Fruit fly (Drosophila melanogaster): ENCODE data around the gene Sbp2.

The Sbp2 gene

dm6 chr3L:8303912-8304311 lies at the start of gene Sbp2, which contains the start of gene CG7194:
Sbp2 (plus strand) TSS chr3L:8304157.
CG7194 (minus strand) TSS chr3L:8304059.
- no peak for TF ChIP-seq noc (tag; optimal IDR thresholded peaks at IDR 0.05)

- TF ChIP-seq noc (tag; optimal IDR thresholded peaks at IDR 0.05), result peak; percentile 43
Observed at dm6 chr3L:8284651-8285050, 19.3 kb upstream of the Sbp2 start.

- TF ChIP-seq noc (tag; optimal IDR thresholded peaks at IDR 0.05), result no peak
Observed at dm6 chr3L:8285291-8285690, 18.7 kb upstream of the Sbp2 start.

DNA sequence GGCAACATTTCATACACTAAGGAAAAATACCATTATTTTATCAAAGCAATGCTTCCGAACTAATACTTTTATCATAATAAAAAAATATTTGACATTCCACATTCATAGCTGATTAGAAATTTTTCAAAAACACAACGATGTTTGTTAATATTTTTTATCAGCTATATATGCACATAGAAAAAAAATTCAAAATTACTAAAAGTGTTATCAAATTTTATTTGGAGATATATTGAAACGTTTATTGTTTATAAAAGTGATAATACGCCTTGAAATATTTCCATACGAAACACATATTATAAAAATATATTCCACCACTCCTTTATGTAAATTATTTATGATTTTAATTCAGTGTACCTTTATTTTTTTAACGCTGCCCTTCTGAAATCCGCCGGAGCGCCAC lies 18.2 kb upstream of the Sbp2 start:
- no peak for TF ChIP-seq noc (tag; optimal IDR thresholded peaks at IDR 0.05)

- TF ChIP-seq noc (tag; optimal IDR thresholded peaks at IDR 0.05), result no peak
Observed at dm6 chr3L:8286397-8286796, 17.6 kb upstream of the Sbp2 start.

dm6 chr3L:8288396-8288795 lies 15.6 kb upstream of the Sbp2 start:
- TF ChIP-seq noc (tag; optimal IDR thresholded peaks at IDR 0.05), result no peak

DNA sequence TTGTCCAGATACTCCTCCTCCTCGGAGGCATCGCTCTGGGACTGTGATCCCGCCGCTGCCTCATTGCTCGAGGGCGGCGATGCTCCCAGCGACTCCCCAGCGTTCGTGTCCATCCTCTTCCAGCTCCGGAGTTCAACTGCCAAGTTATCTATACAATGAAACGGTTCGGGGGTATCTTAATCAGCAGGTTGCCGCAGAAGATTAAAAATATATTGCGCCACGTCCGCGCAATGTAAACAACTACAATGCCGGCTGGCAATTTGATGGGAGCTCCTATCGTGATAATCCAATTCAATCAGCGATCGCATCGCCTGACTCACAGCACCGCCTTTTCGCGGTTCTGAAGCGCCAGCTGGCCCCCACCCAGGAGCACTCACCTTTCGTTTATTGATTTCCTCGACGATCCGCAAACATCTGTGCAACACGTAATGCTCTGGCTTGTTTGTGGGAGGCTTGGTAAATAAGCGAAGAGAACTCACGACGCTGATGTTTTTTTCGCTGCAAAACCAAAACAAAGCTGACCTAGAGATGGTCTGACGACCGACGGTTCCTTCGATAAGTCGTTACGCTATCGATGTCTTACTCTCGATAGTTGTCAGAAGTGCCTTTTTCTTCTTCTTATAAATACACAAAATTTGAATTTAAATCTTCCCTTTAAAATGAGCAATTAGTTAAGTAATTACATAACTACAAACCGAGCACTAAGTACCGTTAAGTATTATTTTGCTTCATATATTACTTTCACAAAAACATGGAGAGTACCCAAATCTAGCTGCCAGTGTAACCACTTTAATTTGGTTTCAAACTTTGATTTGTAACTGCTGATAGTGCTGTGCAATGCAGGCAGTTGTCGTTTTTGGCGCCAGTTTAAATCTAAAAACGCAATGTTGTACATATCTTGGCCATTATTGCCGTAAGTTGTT lies 14.4 kb upstream of the Sbp2 start, which contains the start of gene cert:
Gene cert, minus strand, starts transcription at position 535 of the 923 bp plus-strand sequence.
- peak; percentile 33 for TF ChIP-seq noc (tag; optimal IDR thresholded peaks at IDR 0.05)

DNA sequence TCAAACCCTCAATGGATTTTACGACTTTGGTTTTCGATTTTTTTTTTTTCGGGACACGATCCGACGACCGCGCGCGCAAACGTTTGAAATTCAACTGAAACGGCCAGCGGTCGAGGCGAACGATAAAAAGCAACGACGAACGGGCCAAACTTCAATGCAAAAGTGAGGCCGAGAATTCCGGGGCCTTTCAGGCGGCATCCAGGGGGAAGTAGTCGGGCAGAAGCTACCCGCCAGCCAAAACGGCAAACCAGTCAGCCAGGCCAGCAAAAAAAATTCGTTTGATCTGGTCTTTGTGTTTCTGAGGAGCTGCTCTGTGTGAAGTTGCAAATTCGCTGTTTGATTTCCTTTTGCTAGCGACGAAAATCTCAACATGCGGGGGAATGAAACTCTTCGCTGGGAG lies 8.7 kb upstream of the Sbp2 start, which contains the start of gene CG7201:
Gene CG7201, minus strand, starts transcription at position 101 of the 400 bp plus-strand sequence.
- no peak for TF ChIP-seq noc (tag; optimal IDR thresholded peaks at IDR 0.05)

DNA sequence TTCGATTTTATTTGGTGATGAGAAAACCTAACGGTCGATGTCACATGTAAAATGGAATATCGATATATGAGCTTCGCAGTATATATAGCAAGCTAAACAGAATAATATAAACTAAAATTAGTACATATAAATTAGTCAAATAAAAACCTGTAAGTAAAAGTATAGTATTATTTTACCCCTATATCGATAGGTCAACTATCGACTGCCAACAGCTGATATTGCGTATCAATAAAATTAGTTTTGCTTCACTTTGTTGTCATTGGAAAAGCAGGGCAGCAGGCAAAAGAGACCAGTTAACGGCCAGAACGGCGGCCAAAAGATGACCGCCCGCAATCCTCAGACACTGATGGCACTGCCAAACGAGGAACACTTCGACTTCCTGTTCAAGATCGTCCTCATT lies 7.0 kb upstream of the Sbp2 start, which contains the start of gene Rab19:
Gene Rab19, plus strand, starts transcription at position 78 of the 400 bp plus-strand sequence.
- TF ChIP-seq noc (tag; optimal IDR thresholded peaks at IDR 0.05), result no peak

- TF ChIP-seq noc (tag; optimal IDR thresholded peaks at IDR 0.05), result peak; percentile 12
Observed at dm6 chr3L:8297488-8297887, 6.5 kb upstream of the Sbp2 start.

DNA sequence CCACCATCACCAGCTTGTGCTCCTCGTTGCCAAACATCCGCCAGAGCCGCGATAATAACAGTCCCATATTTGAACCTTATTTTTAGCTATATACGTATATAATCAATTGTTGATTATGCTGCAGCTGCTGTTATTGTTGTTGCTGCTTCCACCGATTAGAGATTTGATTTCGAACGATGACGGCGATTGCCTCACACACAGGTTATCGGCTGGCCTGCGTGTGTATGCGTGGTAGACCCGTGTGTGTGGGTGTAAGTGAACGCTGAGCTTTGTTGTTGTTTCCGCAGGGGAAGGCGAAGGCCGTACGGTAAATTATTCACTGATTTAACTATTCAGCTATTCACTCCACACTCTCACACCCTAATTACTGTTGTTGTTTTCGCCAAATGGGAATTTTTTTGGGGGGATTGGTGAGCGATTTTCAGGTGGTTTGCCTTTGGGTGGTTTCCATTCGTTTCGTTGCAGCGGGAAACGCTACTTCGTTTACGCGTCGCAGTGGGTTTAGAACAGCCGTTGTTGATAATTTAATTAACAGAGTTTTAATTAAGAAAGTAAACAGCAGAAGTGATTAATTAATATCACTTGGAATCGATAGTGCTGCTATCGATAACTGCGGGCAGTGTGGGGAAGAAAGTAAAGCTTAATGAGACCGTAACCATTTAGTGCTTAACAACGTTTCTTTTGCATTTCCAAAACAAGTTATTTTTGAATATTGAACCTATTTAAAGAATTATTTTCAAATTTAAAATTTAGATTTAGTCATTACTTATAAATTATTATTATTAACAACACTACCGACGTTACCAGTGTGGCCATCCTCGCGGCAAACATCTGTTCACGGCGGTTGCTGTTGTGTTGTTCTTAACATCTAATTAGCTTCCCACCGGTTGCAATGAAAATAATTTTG lies 4.5 kb upstream of the Sbp2 start, which contains the start of the genes Arl5 and CG13671:
Gene Arl5, minus strand, starts transcription at position 616 of the 907 bp plus-strand sequence.
Gene CG13671, plus strand, starts transcription at position 841 of the 907 bp plus-strand sequence.
- TF ChIP-seq noc (tag; optimal IDR thresholded peaks at IDR 0.05), result peak; percentile 49

dm6 chr3L:8306880-8307279 lies 2.9 kb downstream of the Sbp2 start, which contains the start of gene Gr66a:
Gr66a (minus strand) TSS chr3L:8306980.
- no peak for TF ChIP-seq noc (tag; optimal IDR thresholded peaks at IDR 0.05)

- peak; percentile 82 for TF ChIP-seq noc (tag; optimal IDR thresholded peaks at IDR 0.05)
Observed at dm6 chr3L:8308891-8309352, 5.0 kb downstream of the Sbp2 start, which contains the start of gene BI-1. BI-1 (minus strand) TSS chr3L:8308941.

DNA sequence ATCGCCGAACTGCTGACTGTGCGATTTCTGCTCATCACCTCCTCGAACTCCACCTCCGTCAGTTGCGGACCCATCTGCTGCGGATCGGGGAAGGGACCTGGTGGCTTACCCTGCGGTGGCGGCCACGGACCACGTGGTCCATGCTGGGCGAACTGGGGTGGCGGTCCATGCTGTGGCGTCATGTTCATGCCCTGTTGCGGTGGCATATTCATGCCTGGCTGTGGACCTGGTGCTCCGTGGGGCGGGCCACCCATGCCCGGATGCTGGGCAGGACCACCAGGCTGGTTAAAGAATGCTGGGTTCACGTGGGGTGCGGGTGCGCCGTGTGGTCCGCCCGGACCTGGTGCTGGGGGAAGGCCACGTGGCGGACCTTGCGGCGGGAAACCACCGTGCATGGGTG lies 8.3 kb downstream of the Sbp2 start:
- TF ChIP-seq noc (tag; optimal IDR thresholded peaks at IDR 0.05), result no peak

DNA sequence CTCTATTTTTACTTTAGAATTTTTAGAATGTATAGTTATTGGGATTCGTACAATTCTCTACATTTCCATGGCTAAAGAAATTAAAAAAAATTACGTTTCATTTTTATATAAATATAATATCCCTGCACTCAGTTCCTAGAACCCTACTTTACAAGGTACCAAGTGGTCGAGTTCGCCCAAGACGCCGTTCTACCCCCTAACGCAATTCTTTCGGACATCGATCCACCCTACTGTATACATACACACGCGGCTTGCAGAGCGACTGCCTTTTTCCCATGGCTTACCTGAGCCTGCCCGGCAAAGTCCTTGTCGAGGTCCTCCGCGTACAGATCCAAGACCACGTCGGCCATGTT lies 10.8 kb downstream of the Sbp2 start:
- TF ChIP-seq noc (tag; optimal IDR thresholded peaks at IDR 0.05), result peak; percentile 5

Measured in whole organism, larva.